Fruit fly (Drosophila melanogaster): ENCODE results near the gene CG3713.

Gene CG3713

DNA sequence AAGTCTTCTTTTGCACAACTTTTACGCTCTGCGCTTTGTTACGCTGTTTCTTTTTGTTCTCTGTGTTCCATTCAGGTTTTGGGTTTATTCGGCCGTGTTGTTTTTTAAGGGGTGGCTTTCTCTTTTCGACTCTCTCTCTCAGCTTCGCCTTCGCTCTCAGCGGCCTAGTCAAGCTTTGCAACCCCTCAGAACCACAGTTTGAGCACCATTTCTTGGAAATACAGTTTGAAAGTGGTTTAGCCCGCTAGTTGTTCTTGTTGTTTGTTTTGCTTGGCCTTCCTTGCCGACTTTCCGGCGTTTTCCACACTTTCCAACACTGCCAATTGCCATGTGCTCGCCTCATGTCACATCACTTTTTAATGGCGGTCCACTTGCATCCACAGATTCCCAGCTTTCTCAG lies 5.9 kb downstream of the CG3713 start (continued):
- TF ChIP-seq tio (GFP tag; optimal IDR thresholded peaks at IDR 0.05) (no peak), CG33213 (GFP tag; optimal IDR thresholded peaks at IDR 0.05) (no peak), CG7271 (tag; optimal IDR thresholded peaks at IDR 0.05) (no peak), Dbx (GFP tag; IDR thresholded peaks at IDR 0.05) (no peak), CG6654 (GFP tag; optimal IDR thresholded peaks at IDR 0.05) (peak; percentile 99), CG7987 (GFP tag; optimal IDR thresholded peaks at IDR 0.05) (peak; percentile 0), twi (tag; optimal IDR thresholded peaks at IDR 0.05) (peak; percentile 20), CG8924 (tag; optimal IDR thresholded peaks at IDR 0.05) (no peak), Atf6 (GFP tag; IDR thresholded peaks at IDR 0.05) (no peak), zfh1 (GFP tag; IDR thresholded peaks at IDR 0.05) (no peak), CG1832 (GFP tag; optimal IDR thresholded peaks at IDR 0.05) (no peak), ken (GFP tag; IDR thresholded peaks at IDR 0.05) (no peak), row (GFP tag; IDR thresholded peaks at IDR 0.05) (no peak), ewg (GFP tag; optimal IDR thresholded peaks at IDR 0.05) (peak; percentile 20), CG6854 (GFP tag; optimal IDR thresholded peaks at IDR 0.05) (peak; percentile 68), nau (GFP tag; optimal IDR thresholded peaks at IDR 0.05) (no peak), phol (tag; optimal IDR thresholded peaks at IDR 0.05) (peak; percentile 40), Rfx (GFP tag; IDR thresholded peaks at IDR 0.05) (0 out of 2 replicates have a peak, but pooled peaks have one; percentile 13), CG4707 (GFP tag; optimal IDR thresholded peaks at IDR 0.05) (no peak), CG4404 (GFP tag; IDR thresholded peaks at IDR 0.05) (no peak), CG13624 (GFP tag; optimal IDR thresholded peaks at IDR 0.05) (no peak), vvl (GFP tag; IDR thresholded peaks at IDR 0.05) (0 out of 2 replicates have a peak, but pooled peaks have one; percentile 13), CG15514 (GFP tag; optimal IDR thresholded peaks at IDR 0.05) (peak; percentile 24), CG10147 (GFP tag; optimal IDR thresholded peaks at IDR 0.05) (no peak), Drgx (GFP tag; IDR thresholded peaks at IDR 0.05) (no peak), Elba2 (GFP tag; optimal IDR thresholded peaks at IDR 0.05) (no peak), HmgZ (tag; optimal IDR thresholded peaks at IDR 0.05) (no peak), cad (GFP tag; optimal IDR thresholded peaks at IDR 0.05) (peak; percentile 73), trem (tag; optimal IDR thresholded peaks at IDR 0.05) (no peak), CG1602 (GFP tag; optimal IDR thresholded peaks at IDR 0.05) (no peak), peb (GFP tag; IDR thresholded peaks at IDR 0.05) (no peak), CG34422 (GFP tag; IDR thresholded peaks at IDR 0.05) (peak; percentile 70; the same call in 2 of the 3 replicates), CG18011 (GFP tag; optimal IDR thresholded peaks at IDR 0.05) (no peak), CG7745 (tag; optimal IDR thresholded peaks at IDR 0.05) (no peak), ham (GFP tag; IDR thresholded peaks at IDR 0.05) (no peak)

- TF ChIP-seq CG17359 (tag; optimal IDR thresholded peaks at IDR 0.05) (peak; percentile 33), Ptx1 (GFP tag; IDR thresholded peaks at IDR 0.05) (0 out of 2 replicates have a peak, but pooled peaks have one; percentile 27), Ssrp (tag; optimal IDR thresholded peaks at IDR 0.05) (peak; percentile 21), CG18262 (tag; optimal IDR thresholded peaks at IDR 0.05) (peak; percentile 27), dati (GFP tag; IDR thresholded peaks at IDR 0.05) (no peak), Fer3 (tag; optimal IDR thresholded peaks at IDR 0.05) (no peak), sima (GFP tag; optimal IDR thresholded peaks at IDR 0.05) (no peak), chn (GFP tag; optimal IDR thresholded peaks at IDR 0.05) (no peak), nmo (GFP tag; optimal IDR thresholded peaks at IDR 0.05) (peak; percentile 31), CG17385 (GFP tag; optimal IDR thresholded peaks at IDR 0.05) (no peak), sisA (GFP tag; IDR thresholded peaks at IDR 0.05) (peak; percentile 16; the same call in 1 of the 2 replicates), Lhr (GFP tag; optimal IDR thresholded peaks at IDR 0.05) (no peak), CG6689 (GFP tag; IDR thresholded peaks at IDR 0.05) (0 out of 2 replicates have a peak, but pooled peaks have one; percentile 19), CG2678 (tag; optimal IDR thresholded peaks at IDR 0.05) (peak; percentile 5), CG18476 (GFP tag; optimal IDR thresholded peaks at IDR 0.05) (no peak), CG1603 (tag; optimal IDR thresholded peaks at IDR 0.05) (peak; percentile 29), CG10462 (GFP tag; optimal IDR thresholded peaks at IDR 0.05) (no peak), Ets65A (GFP tag) (peak; percentile 78)
Observed at dm6 chrX:838012-838411, 8.9 kb downstream of the CG3713 start.

Data from whole organism, embryonic.